Fruit fly (Drosophila melanogaster) whole organism, prepupa: Measurements from ENCODE around the gene CG42676.

Experiments used
- Blimp-1 ChIP-seq: fragments of 200-800 bp; sonication (Bioruptor generic); optimal IDR thresholded peaks from 3 replicates; lab custom pipeline; 2017; ENCODE audit warnings: missing biosample characterization, missing genetic modification characterization, mild to moderate bottlenecking, moderate library complexity, missing genetic modification reagents
- CG10631 ChIP-seq: fragments of 200-800 bp; sonication (Bioruptor generic); optimal IDR thresholded peaks from 2 replicates; lab custom pipeline; 2016; ENCODE audit warnings: missing biosample characterization, missing genetic modification characterization
- CG10669 ChIP-seq: fragments of 200-800 bp; sonication (Bioruptor generic); optimal IDR thresholded peaks from 3 replicates; lab custom pipeline; 2018; ENCODE audit warnings: missing biosample characterization, mild to moderate bottlenecking, missing genetic modification characterization, moderate library complexity
- CG11294 ChIP-seq: fragments of 200-800 bp; sonication (Bioruptor generic); IDR thresholded peaks from 2 replicates; pipeline ENCODE4 v1.3.6; 2022; ENCODE audit warnings: missing biosample characterization, missing genetic modification characterization
- CG11902 ChIP-seq: fragments of 200-800 bp; sonication (Bioruptor generic); optimal IDR thresholded peaks from 3 replicates; lab custom pipeline; 2016; ENCODE audit warnings: missing biosample characterization, missing genetic modification characterization
- CG15336 ChIP-seq: fragments of 200-800 bp; sonication (Bioruptor generic); IDR thresholded peaks from 2 replicates; pipeline ENCODE4 v1.3.6; 2022; ENCODE audit warnings: missing biosample characterization, missing genetic modification characterization
- CG1621 ChIP-seq: fragments of 200-800 bp; sonication (Bioruptor generic); optimal IDR thresholded peaks from 3 replicates; lab custom pipeline; 2018; ENCODE audit warnings: missing biosample characterization, mild to moderate bottlenecking, missing genetic modification characterization
- CG16779 ChIP-seq: fragments of 200-800 bp; sonication (Bioruptor generic); optimal IDR thresholded peaks from 3 replicates; lab custom pipeline; 2017; ENCODE audit warnings: missing biosample characterization, mild to moderate bottlenecking, missing genetic modification characterization
- CG3032 ChIP-seq: fragments of 200-800 bp; optimal IDR thresholded peaks from 2 replicates; lab custom pipeline; 2019; ENCODE audit warnings: missing biosample characterization, mild to moderate bottlenecking, missing genetic modification characterization, moderate library complexity
- CG32006 ChIP-seq: fragments of 200-800 bp; sonication (Bioruptor generic); optimal IDR thresholded peaks from 3 replicates; lab custom pipeline; 2017; ENCODE audit warnings: missing biosample characterization, mild to moderate bottlenecking, missing genetic modification characterization
- CG34406 ChIP-seq: fragments of 200-800 bp; sonication (Bioruptor generic); optimal IDR thresholded peaks from 3 replicates; lab custom pipeline; 2016; ENCODE audit warnings: missing biosample characterization, missing genetic modification characterization
- CG4318 ChIP-seq: fragments of 200-800 bp; sonication (Bioruptor generic); optimal IDR thresholded peaks from 3 replicates; lab custom pipeline; 2017; ENCODE audit warnings: missing biosample characterization, mild to moderate bottlenecking, missing genetic modification characterization
- CG6163 ChIP-seq: fragments of 200-800 bp; sonication (Bioruptor generic); IDR thresholded peaks from 3 replicates; pipeline ENCODE4 v1.3.6; 2022; ENCODE audit warnings: missing biosample characterization, missing genetic modification characterization
- CG6276 ChIP-seq: fragments of 200-800 bp; sonication (Bioruptor generic); optimal IDR thresholded peaks from 2 replicates; lab custom pipeline; 2017; ENCODE audit warnings: missing biosample characterization, mild to moderate bottlenecking, missing genetic modification characterization
- CG6792 ChIP-seq: fragments of 200-800 bp; sonication (Bioruptor generic); optimal IDR thresholded peaks from 3 replicates; lab custom pipeline; 2016; ENCODE audit warnings: missing biosample characterization, missing genetic modification characterization
- CG6808 ChIP-seq: fragments of 200-800 bp; sonication (Bioruptor generic); optimal IDR thresholded peaks from 3 replicates; lab custom pipeline; 2017; ENCODE audit warnings: missing biosample characterization, missing genetic modification characterization, mild to moderate bottlenecking, moderate library complexity, missing genetic modification reagents
- CG6854 ChIP-seq: fragments of 200-800 bp; sonication (Bioruptor generic); optimal IDR thresholded peaks from 2 replicates; lab custom pipeline; 2017; ENCODE audit warnings: missing biosample characterization, mild to moderate bottlenecking, missing genetic modification characterization
- CG7368 ChIP-seq: fragments of 200-800 bp; sonication (Bioruptor generic); optimal IDR thresholded peaks from 3 replicates; lab custom pipeline; 2016; ENCODE audit warnings: missing biosample characterization, missing genetic modification characterization
- CG8119 ChIP-seq: fragments of 200-800 bp; sonication (Bioruptor generic); IDR thresholded peaks from 3 replicates; pipeline ENCODE4 v1.3.6; 2022; ENCODE audit warnings: missing biosample characterization, missing genetic modification characterization
- CG9139 ChIP-seq: fragments of 200-800 bp; sonication (Bioruptor generic); optimal IDR thresholded peaks from 3 replicates; lab custom pipeline; 2017; ENCODE audit warnings: missing biosample characterization, mild to moderate bottlenecking, missing genetic modification characterization
- Eip78C ChIP-seq: fragments of 200-800 bp; sonication (Bioruptor generic); peaks from one replicate; lab custom pipeline; 2016; ENCODE audit warnings: missing biosample characterization, missing genetic modification characterization
- Eip93F ChIP-seq: fragments of 200-800 bp; sonication (Bioruptor generic); optimal IDR thresholded peaks from 2 replicates; lab custom pipeline; 2016; ENCODE audit warnings: missing biosample characterization, mild to moderate bottlenecking, missing genetic modification characterization
- Ets21C ChIP-seq: fragments of 200-800 bp; sonication (Bioruptor generic); optimal IDR thresholded peaks from 3 replicates; lab custom pipeline; 2016; ENCODE audit warnings: missing biosample characterization, missing genetic modification characterization
- Ets96B ChIP-seq: fragments of 200-800 bp; optimal IDR thresholded peaks from 2 replicates; lab custom pipeline; 2019; ENCODE audit warnings: missing biosample characterization, mild to moderate bottlenecking, missing genetic modification characterization, moderate library complexity
- Gug ChIP-seq: fragments of 200-800 bp; sonication (Bioruptor generic); IDR thresholded peaks from 2 replicates; pipeline ENCODE4 v1.3.6; 2022; ENCODE audit warnings: missing biosample characterization, missing genetic modification characterization
- Hr38 ChIP-seq: sonication (Bioruptor generic); optimal IDR thresholded peaks from 2 replicates; lab custom pipeline; 2016; ENCODE audit warnings: missing biosample characterization, missing genetic modification characterization
- Hr39 ChIP-seq: fragments of 200-800 bp; sonication (Bioruptor generic); optimal IDR thresholded peaks from 2 replicates; lab custom pipeline; 2016; ENCODE audit warnings: missing biosample characterization, missing genetic modification characterization
- Hr4 ChIP-seq: fragments of 200-800 bp; sonication (Bioruptor generic); optimal IDR thresholded peaks from 3 replicates; lab custom pipeline; 2016; ENCODE audit warnings: missing biosample characterization, missing genetic modification characterization
- Met ChIP-seq: fragments of 200-800 bp; sonication (Bioruptor generic); optimal IDR thresholded peaks from 3 replicates; lab custom pipeline; 2016; ENCODE audit warnings: missing biosample characterization, missing genetic modification characterization
- OdsH ChIP-seq: fragments of 200-800 bp; sonication (Bioruptor generic); optimal IDR thresholded peaks from 3 replicates; lab custom pipeline; 2016; ENCODE audit warnings: missing biosample characterization, missing genetic modification characterization
- Smox ChIP-seq: fragments of 200-800 bp; sonication (Bioruptor generic); optimal IDR thresholded peaks from 3 replicates; lab custom pipeline; 2016; ENCODE audit warnings: missing biosample characterization, missing genetic modification characterization
- Sox102F ChIP-seq: fragments of 200-800 bp; sonication (Bioruptor generic); optimal IDR thresholded peaks from 2 replicates; lab custom pipeline; 2016; ENCODE audit warnings: missing biosample characterization, mild to moderate bottlenecking, missing genetic modification characterization
- Sox15 ChIP-seq: fragments of 200-800 bp; sonication (Bioruptor generic); optimal IDR thresholded peaks from 3 replicates; lab custom pipeline; 2016; ENCODE audit warnings: missing biosample characterization, missing genetic modification characterization
- achi ChIP-seq: fragments of 200-800 bp; sonication (Bioruptor generic); optimal IDR thresholded peaks from 3 replicates; lab custom pipeline; 2016; ENCODE audit warnings: missing biosample characterization, missing genetic modification characterization
- acj6 ChIP-seq: fragments of 200-800 bp; sonication (Bioruptor generic); optimal IDR thresholded peaks from 3 replicates; lab custom pipeline; 2016; ENCODE audit warnings: missing biosample characterization, missing genetic modification characterization
- cyc ChIP-seq: fragments of 200-800 bp; sonication (Bioruptor generic); optimal IDR thresholded peaks from 3 replicates; lab custom pipeline; 2016; ENCODE audit warnings: missing biosample characterization, missing genetic modification characterization
- dac ChIP-seq: fragments of 200-800 bp; sonication (Bioruptor generic); optimal IDR thresholded peaks from 2 replicates; lab custom pipeline; 2017; ENCODE audit warnings: missing biosample characterization, mild to moderate bottlenecking, missing genetic modification characterization
- dsx ChIP-seq: fragments of 200-800 bp; optimal IDR thresholded peaks from 3 replicates; lab custom pipeline; 2019; ENCODE audit warnings: missing biosample characterization, mild to moderate bottlenecking, missing genetic modification characterization, moderate library complexity; ENCODE audit not compliant: poor library complexity, severe bottlenecking
- eg ChIP-seq: fragments of 200-800 bp; sonication (Bioruptor generic); IDR thresholded peaks from 3 replicates; pipeline ENCODE4 v1.3.6; 2022; ENCODE audit warnings: missing biosample characterization, missing genetic modification characterization
- esn ChIP-seq: fragments of 200-800 bp; sonication (Bioruptor generic); optimal IDR thresholded peaks from 2 replicates; lab custom pipeline; 2016; ENCODE audit warnings: missing biosample characterization, mild to moderate bottlenecking, missing genetic modification characterization, moderate library complexity
- fd59A ChIP-seq: fragments of 200-800 bp; sonication (Bioruptor generic); optimal IDR thresholded peaks from 2 replicates; lab custom pipeline; 2017; ENCODE audit warnings: missing biosample characterization, mild to moderate bottlenecking, missing genetic modification characterization, missing genetic modification reagents
- fd85E ChIP-seq: fragments of 200-800 bp; sonication (Bioruptor generic); optimal IDR thresholded peaks from 3 replicates; lab custom pipeline; 2016; ENCODE audit warnings: missing biosample characterization, missing genetic modification characterization
- fkh ChIP-seq: fragments of 200-800 bp; sonication (Bioruptor generic); optimal IDR thresholded peaks from 3 replicates; lab custom pipeline; 2017; ENCODE audit warnings: missing biosample characterization, mild to moderate bottlenecking, missing genetic modification characterization, moderate library complexity
- lz ChIP-seq: fragments of 200-800 bp; sonication (Bioruptor generic); optimal IDR thresholded peaks from 3 replicates; lab custom pipeline; 2016; ENCODE audit warnings: missing biosample characterization, missing genetic modification characterization
- net ChIP-seq: fragments of 200-800 bp; sonication (Bioruptor generic); optimal IDR thresholded peaks from 3 replicates; lab custom pipeline; 2016; ENCODE audit warnings: missing biosample characterization, missing genetic modification characterization
- pdm3 ChIP-seq: fragments of 200-800 bp; sonication (Bioruptor generic); optimal IDR thresholded peaks from 3 replicates; lab custom pipeline; 2016; ENCODE audit warnings: missing biosample characterization, missing genetic modification characterization
- salr ChIP-seq, 2 experiments: fragments of 200-800 bp; sonication (Bioruptor generic); optimal IDR thresholded peaks; 3 replicates each; lab custom pipeline; 2016 to 2018; ENCODE audit warnings: missing biosample characterization in 2 of 2, missing genetic modification characterization in 2 of 2, mild to moderate bottlenecking in 1 of 2
- spab ChIP-seq: fragments of 200-800 bp; sonication (Bioruptor generic); optimal IDR thresholded peaks from 2 replicates; lab custom pipeline; 2017; ENCODE audit warnings: missing biosample characterization, mild to moderate bottlenecking, missing genetic modification characterization, missing genetic modification reagents
- ss ChIP-seq, 2 experiments: fragments of 200-800 bp; sonication (Bioruptor generic); optimal IDR thresholded peaks; 2 replicates in 1 of 2; 3 replicates in 1 of 2; lab custom pipeline; 2017 to 2018; ENCODE audit warnings: mild to moderate bottlenecking in 2 of 2, missing biosample characterization in 2 of 2, missing genetic modification characterization in 2 of 2, moderate library complexity in 1 of 2
- svp ChIP-seq: fragments of 200-800 bp; sonication (Bioruptor generic); peaks from one replicate; lab custom pipeline; 2016; ENCODE audit warnings: missing biosample characterization, missing genetic modification characterization
- topi ChIP-seq: fragments of 200-800 bp; sonication (Bioruptor generic); optimal IDR thresholded peaks from 3 replicates; lab custom pipeline; 2016; ENCODE audit warnings: missing biosample characterization, missing genetic modification characterization
- vri ChIP-seq: fragments of 200-800 bp; sonication (Bioruptor generic); optimal IDR thresholded peaks from 3 replicates; lab custom pipeline; 2016; ENCODE audit warnings: missing biosample characterization, mild to moderate bottlenecking, missing genetic modification characterization

The CG42676 gene

dm6 chr3L:1829539-1829938 lies 26.6 kb downstream of the CG42676 start:
- TF ChIP-seq CG10631 (GFP tag; lab: Kevin White, UChicago) (peak; percentile 66), dsx (GFP tag; lab: Kevin White, UChicago) (peak; percentile 9), Ets21C (GFP tag; lab: Kevin White, UChicago) (peak; percentile 47), Smox (GFP tag; lab: Kevin White, UChicago) (peak; percentile 71), eg (GFP tag; lab: Robert Waterston, UW) (peak; percentile 87), CG11294 (GFP tag; lab: Robert Waterston, UW) (peak; percentile 74), Sox15 (peak; percentile 28), Hr4 (GFP tag; lab: Kevin White, UChicago) (peak; percentile 56), OdsH (GFP tag; lab: Kevin White, UChicago) (peak; percentile 77), cyc (peak; percentile 62), CG6792 (GFP tag; lab: Kevin White, UChicago) (peak; percentile 50), fd85E (GFP tag; lab: Kevin White, UChicago) (no peak), achi (GFP tag; lab: Kevin White, UChicago) (peak; percentile 59), ss (GFP tag; optimal IDR thresholded peaks at IDR 0.05; lab: Kevin White, UChicago) (peak in 1 of 2 experiments; percentile 11), Hr39 (GFP tag; lab: Kevin White, UChicago) (peak; percentile 81), CG11902 (GFP tag; lab: Kevin White, UChicago) (no peak), salr (GFP tag; optimal IDR thresholded peaks at IDR 0.05; lab: Kevin White, UChicago) (peak in 1 of 2 experiments; percentile 69), CG1621 (peak; percentile 30), CG7368 (GFP tag; lab: Kevin White, UChicago) (peak; percentile 38), net (GFP tag; lab: Kevin White, UChicago) (peak; percentile 74), Eip93F (GFP tag; lab: Kevin White, UChicago) (no peak), Sox102F (GFP tag; lab: Kevin White, UChicago) (peak; percentile 69), Ets96B (tag; lab: Kevin White, UChicago) (peak; percentile 43), vri (GFP tag; lab: Kevin White, UChicago) (peak; percentile 59), fd59A (GFP tag; lab: Kevin White, UChicago) (peak; percentile 58), CG34406 (GFP tag; lab: Kevin White, UChicago) (peak; percentile 51), CG32006 (peak; percentile 71), CG6276 (GFP tag; lab: Kevin White, UChicago) (peak; percentile 53), CG6854 (no peak), esn (GFP tag; lab: Kevin White, UChicago) (peak; percentile 70), svp (GFP tag; lab: Kevin White, UChicago) (peak; percentile 81), CG6808 (peak; percentile 28), Met (GFP tag; lab: Kevin White, UChicago) (peak; percentile 79), CG8119 (GFP tag; lab: Robert Waterston, UW) (peak; percentile 57; the same call in 1 of the 3 replicates), spab (GFP tag; lab: Kevin White, UChicago) (no peak), acj6 (GFP tag; lab: Kevin White, UChicago) (peak; percentile 77), topi (peak; percentile 60), CG16779 (peak; percentile 16), Blimp-1 (GFP tag; lab: Kevin White, UChicago) (no peak), Gug (GFP tag; lab: Robert Waterston, UW) (peak; percentile 75), CG3032 (tag; lab: Kevin White, UChicago) (peak; percentile 57), pdm3 (GFP tag; lab: Kevin White, UChicago) (peak; percentile 68), CG6163 (GFP tag; lab: Robert Waterston, UW) (peak; percentile 84), CG4318 (GFP tag; lab: Kevin White, UChicago) (peak; percentile 50), Eip78C (peak; percentile 83), dac (peak; percentile 9), CG10669 (GFP tag; lab: Kevin White, UChicago) (peak; percentile 4), CG15336 (peak; percentile 78), fkh (GFP tag; lab: Kevin White, UChicago) (no peak), CG9139 (no peak), Hr38 (no peak), lz (GFP tag; lab: Kevin White, UChicago) (peak; percentile 71)
